Fruit fly (Drosophila melanogaster) whole organism, prepupa: ENCODE measurements around the gene CG6878.
A peak's percentile ranks its signal among the peaks of the same experiment; 100 is the strongest.

ENCODE experiments used
- Blimp-1 ChIP-seq: fragments of 200-800 bp; sonication (Bioruptor generic); optimal IDR thresholded peaks from 3 replicates; lab custom pipeline; 2017; ENCODE audit warnings: missing biosample characterization, missing genetic modification characterization, mild to moderate bottlenecking, moderate library complexity, missing genetic modification reagents
- CG10631 ChIP-seq: fragments of 200-800 bp; sonication (Bioruptor generic); optimal IDR thresholded peaks from 2 replicates; lab custom pipeline; 2016; ENCODE audit warnings: missing biosample characterization, missing genetic modification characterization
- CG10669 ChIP-seq: fragments of 200-800 bp; sonication (Bioruptor generic); optimal IDR thresholded peaks from 3 replicates; lab custom pipeline; 2018; ENCODE audit warnings: missing biosample characterization, mild to moderate bottlenecking, missing genetic modification characterization, moderate library complexity
- CG11294 ChIP-seq: fragments of 200-800 bp; sonication (Bioruptor generic); IDR thresholded peaks from 2 replicates; pipeline ENCODE4 v1.3.6; 2022; ENCODE audit warnings: missing biosample characterization, missing genetic modification characterization
- CG11762 ChIP-seq: fragments of 200-800 bp; sonication (Bioruptor generic); optimal IDR thresholded peaks from 3 replicates; lab custom pipeline; 2016; ENCODE audit warnings: missing biosample characterization, missing genetic modification characterization; ENCODE audit not compliant: insufficient read depth
- CG11902 ChIP-seq: fragments of 200-800 bp; sonication (Bioruptor generic); optimal IDR thresholded peaks from 3 replicates; lab custom pipeline; 2016; ENCODE audit warnings: missing biosample characterization, missing genetic modification characterization
- CG1621 ChIP-seq: fragments of 200-800 bp; sonication (Bioruptor generic); optimal IDR thresholded peaks from 3 replicates; lab custom pipeline; 2018; ENCODE audit warnings: missing biosample characterization, mild to moderate bottlenecking, missing genetic modification characterization
- CG3032 ChIP-seq: fragments of 200-800 bp; optimal IDR thresholded peaks from 2 replicates; lab custom pipeline; 2019; ENCODE audit warnings: missing biosample characterization, mild to moderate bottlenecking, missing genetic modification characterization, moderate library complexity
- CG31627 ChIP-seq: fragments of 200-800 bp; sonication (Bioruptor generic); optimal IDR thresholded peaks from 3 replicates; lab custom pipeline; 2016; ENCODE audit warnings: missing biosample characterization, missing genetic modification characterization
- CG32006 ChIP-seq: fragments of 200-800 bp; sonication (Bioruptor generic); optimal IDR thresholded peaks from 3 replicates; lab custom pipeline; 2017; ENCODE audit warnings: missing biosample characterization, mild to moderate bottlenecking, missing genetic modification characterization
- CG4318 ChIP-seq: fragments of 200-800 bp; sonication (Bioruptor generic); optimal IDR thresholded peaks from 3 replicates; lab custom pipeline; 2017; ENCODE audit warnings: missing biosample characterization, mild to moderate bottlenecking, missing genetic modification characterization
- CG6163 ChIP-seq: fragments of 200-800 bp; sonication (Bioruptor generic); IDR thresholded peaks from 3 replicates; pipeline ENCODE4 v1.3.6; 2022; ENCODE audit warnings: missing biosample characterization, missing genetic modification characterization
- CG6276 ChIP-seq: fragments of 200-800 bp; sonication (Bioruptor generic); optimal IDR thresholded peaks from 2 replicates; lab custom pipeline; 2017; ENCODE audit warnings: missing biosample characterization, mild to moderate bottlenecking, missing genetic modification characterization
- CG6792 ChIP-seq: fragments of 200-800 bp; sonication (Bioruptor generic); optimal IDR thresholded peaks from 3 replicates; lab custom pipeline; 2016; ENCODE audit warnings: missing biosample characterization, missing genetic modification characterization
- CG6808 ChIP-seq: fragments of 200-800 bp; sonication (Bioruptor generic); optimal IDR thresholded peaks from 3 replicates; lab custom pipeline; 2017; ENCODE audit warnings: missing biosample characterization, missing genetic modification characterization, mild to moderate bottlenecking, moderate library complexity, missing genetic modification reagents
- CG6854 ChIP-seq: fragments of 200-800 bp; sonication (Bioruptor generic); optimal IDR thresholded peaks from 2 replicates; lab custom pipeline; 2017; ENCODE audit warnings: missing biosample characterization, mild to moderate bottlenecking, missing genetic modification characterization
- CG8119 ChIP-seq: fragments of 200-800 bp; sonication (Bioruptor generic); IDR thresholded peaks from 3 replicates; pipeline ENCODE4 v1.3.6; 2022; ENCODE audit warnings: missing biosample characterization, missing genetic modification characterization
- CG8319 ChIP-seq: fragments of 200-800 bp; sonication (Bioruptor generic); optimal IDR thresholded peaks from 3 replicates; lab custom pipeline; 2016; ENCODE audit warnings: missing biosample characterization, missing genetic modification characterization
- CG8632 ChIP-seq: fragments of 200-800 bp; sonication (Bioruptor generic); optimal IDR thresholded peaks from 3 replicates; lab custom pipeline; 2016; ENCODE audit warnings: missing biosample characterization, missing genetic modification characterization
- CG9139 ChIP-seq: fragments of 200-800 bp; sonication (Bioruptor generic); optimal IDR thresholded peaks from 3 replicates; lab custom pipeline; 2017; ENCODE audit warnings: missing biosample characterization, mild to moderate bottlenecking, missing genetic modification characterization
- Eip78C ChIP-seq: fragments of 200-800 bp; sonication (Bioruptor generic); peaks from one replicate; lab custom pipeline; 2016; ENCODE audit warnings: missing biosample characterization, missing genetic modification characterization
- Eip93F ChIP-seq: fragments of 200-800 bp; sonication (Bioruptor generic); optimal IDR thresholded peaks from 2 replicates; lab custom pipeline; 2016; ENCODE audit warnings: missing biosample characterization, mild to moderate bottlenecking, missing genetic modification characterization
- Ets21C ChIP-seq: fragments of 200-800 bp; sonication (Bioruptor generic); optimal IDR thresholded peaks from 3 replicates; lab custom pipeline; 2016; ENCODE audit warnings: missing biosample characterization, missing genetic modification characterization
- Ets96B ChIP-seq: fragments of 200-800 bp; optimal IDR thresholded peaks from 2 replicates; lab custom pipeline; 2019; ENCODE audit warnings: missing biosample characterization, mild to moderate bottlenecking, missing genetic modification characterization, moderate library complexity
- Gug ChIP-seq: fragments of 200-800 bp; sonication (Bioruptor generic); IDR thresholded peaks from 2 replicates; pipeline ENCODE4 v1.3.6; 2022; ENCODE audit warnings: missing biosample characterization, missing genetic modification characterization
- Met ChIP-seq: fragments of 200-800 bp; sonication (Bioruptor generic); optimal IDR thresholded peaks from 3 replicates; lab custom pipeline; 2016; ENCODE audit warnings: missing biosample characterization, missing genetic modification characterization
- Smox ChIP-seq: fragments of 200-800 bp; sonication (Bioruptor generic); optimal IDR thresholded peaks from 3 replicates; lab custom pipeline; 2016; ENCODE audit warnings: missing biosample characterization, missing genetic modification characterization
- Sox15 ChIP-seq: fragments of 200-800 bp; sonication (Bioruptor generic); optimal IDR thresholded peaks from 3 replicates; lab custom pipeline; 2016; ENCODE audit warnings: missing biosample characterization, missing genetic modification characterization
- acj6 ChIP-seq: fragments of 200-800 bp; sonication (Bioruptor generic); optimal IDR thresholded peaks from 3 replicates; lab custom pipeline; 2016; ENCODE audit warnings: missing biosample characterization, missing genetic modification characterization
- dac ChIP-seq: fragments of 200-800 bp; sonication (Bioruptor generic); optimal IDR thresholded peaks from 2 replicates; lab custom pipeline; 2017; ENCODE audit warnings: missing biosample characterization, mild to moderate bottlenecking, missing genetic modification characterization
- dsx ChIP-seq: fragments of 200-800 bp; optimal IDR thresholded peaks from 3 replicates; lab custom pipeline; 2019; ENCODE audit warnings: missing biosample characterization, mild to moderate bottlenecking, missing genetic modification characterization, moderate library complexity; ENCODE audit not compliant: poor library complexity, severe bottlenecking
- esn ChIP-seq: fragments of 200-800 bp; sonication (Bioruptor generic); optimal IDR thresholded peaks from 2 replicates; lab custom pipeline; 2016; ENCODE audit warnings: missing biosample characterization, mild to moderate bottlenecking, missing genetic modification characterization, moderate library complexity
- net ChIP-seq: fragments of 200-800 bp; sonication (Bioruptor generic); optimal IDR thresholded peaks from 3 replicates; lab custom pipeline; 2016; ENCODE audit warnings: missing biosample characterization, missing genetic modification characterization
- pdm3 ChIP-seq: fragments of 200-800 bp; sonication (Bioruptor generic); optimal IDR thresholded peaks from 3 replicates; lab custom pipeline; 2016; ENCODE audit warnings: missing biosample characterization, missing genetic modification characterization
- salr ChIP-seq, 2 experiments: fragments of 200-800 bp; sonication (Bioruptor generic); optimal IDR thresholded peaks; 3 replicates each; lab custom pipeline; 2016 to 2018; ENCODE audit warnings: missing biosample characterization in 2 of 2, missing genetic modification characterization in 2 of 2, mild to moderate bottlenecking in 1 of 2
- spab ChIP-seq: fragments of 200-800 bp; sonication (Bioruptor generic); optimal IDR thresholded peaks from 2 replicates; lab custom pipeline; 2017; ENCODE audit warnings: missing biosample characterization, mild to moderate bottlenecking, missing genetic modification characterization, missing genetic modification reagents
- ss ChIP-seq, 2 experiments: fragments of 200-800 bp; sonication (Bioruptor generic); optimal IDR thresholded peaks; 2 replicates in 1 of 2; 3 replicates in 1 of 2; lab custom pipeline; 2017 to 2018; ENCODE audit warnings: mild to moderate bottlenecking in 2 of 2, missing biosample characterization in 2 of 2, missing genetic modification characterization in 2 of 2, moderate library complexity in 1 of 2
- svp ChIP-seq: fragments of 200-800 bp; sonication (Bioruptor generic); peaks from one replicate; lab custom pipeline; 2016; ENCODE audit warnings: missing biosample characterization, missing genetic modification characterization
- topi ChIP-seq: fragments of 200-800 bp; sonication (Bioruptor generic); optimal IDR thresholded peaks from 3 replicates; lab custom pipeline; 2016; ENCODE audit warnings: missing biosample characterization, missing genetic modification characterization
- vri ChIP-seq: fragments of 200-800 bp; sonication (Bioruptor generic); optimal IDR thresholded peaks from 3 replicates; lab custom pipeline; 2016; ENCODE audit warnings: missing biosample characterization, mild to moderate bottlenecking, missing genetic modification characterization

CG6878 gene

DNA sequence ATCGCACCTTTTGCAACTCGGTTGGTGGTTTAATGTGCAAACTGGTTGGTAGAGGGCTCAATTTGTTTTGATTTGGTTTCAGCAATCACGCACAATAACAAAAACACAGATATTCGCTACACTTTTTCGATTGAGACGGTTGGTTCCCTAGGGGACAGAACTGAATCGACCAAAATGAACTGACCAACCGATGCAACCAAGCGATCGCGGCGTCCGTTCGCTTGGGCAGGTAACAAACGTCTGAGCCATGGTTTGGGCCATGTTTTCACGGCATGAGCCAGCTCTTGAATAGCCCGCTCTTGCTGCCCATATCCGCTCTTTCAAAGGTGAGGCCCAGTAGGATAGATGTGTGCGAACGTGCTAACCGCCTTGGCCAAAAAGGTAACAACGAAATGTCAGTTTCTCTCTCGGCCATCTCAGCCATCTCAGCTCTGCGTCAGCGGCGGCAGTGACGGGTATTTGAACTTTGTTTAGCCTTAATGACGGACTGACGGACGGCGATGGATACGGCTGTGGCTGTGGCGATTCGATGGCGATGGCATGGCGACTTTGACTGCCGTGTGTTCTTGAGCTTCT lies 36.5 kb upstream of the CG6878 start, which contains the start of gene CG16959:
CG16959 (minus strand) TSS at position 245 of the 576 bp plus-strand sequence.
- TF ChIP-seq CG31627 (no peak), CG1621 (tag; lab: Kevin White, UChicago) (peak; percentile 41), CG8119 (GFP tag; lab: Robert Waterston, UW) (0 out of 3 replicates have a peak, but pooled peaks have one; percentile 19), spab (GFP tag; lab: Kevin White, UChicago) (no peak), CG32006 (GFP tag; lab: Kevin White, UChicago) (no peak), topi (GFP tag; lab: Kevin White, UChicago) (no peak), pdm3 (no peak), Sox15 (GFP tag; lab: Kevin White, UChicago) (no peak), CG6163 (GFP tag; lab: Robert Waterston, UW) (no peak), Eip93F (no peak), Gug (no peak), dsx (GFP tag; lab: Kevin White, UChicago) (peak; percentile 29), salr (GFP tag; optimal IDR thresholded peaks at IDR 0.05; lab: Kevin White, UChicago) (no peak), CG6792 (no peak), esn (GFP tag; lab: Kevin White, UChicago) (no peak), CG6854 (GFP tag; lab: Kevin White, UChicago) (peak; percentile 80)
- TF ChIP-seq, all 60 proteins: peak for 4

DNA sequence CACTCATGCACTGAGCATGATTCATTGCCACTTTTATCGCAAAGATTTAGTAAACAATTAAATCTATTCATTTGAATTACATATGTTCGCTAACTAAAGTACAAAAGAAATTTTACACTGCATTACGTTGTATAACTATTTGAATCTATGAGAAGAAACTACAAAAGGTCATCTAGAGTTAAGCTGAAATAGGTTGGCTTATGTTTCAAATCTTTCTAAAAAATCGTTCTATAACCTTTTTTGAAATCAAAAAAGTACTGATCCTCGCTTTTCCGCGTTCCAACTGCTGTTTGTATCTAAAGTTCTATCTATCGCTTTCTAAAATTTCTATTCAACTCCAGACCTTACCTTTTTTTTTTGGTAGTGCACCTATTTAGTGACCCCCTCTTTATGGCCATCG lies 35.9 kb upstream of the CG6878 start:
- peak; percentile 25 for TF ChIP-seq CG10631
- TF ChIP-seq CG11902 (GFP tag; lab: Kevin White, UChicago) = no peak
- no peak for TF ChIP-seq CG6163 (GFP tag; lab: Robert Waterston, UW)
- TF ChIP-seq CG4318 (GFP tag; lab: Kevin White, UChicago) = no peak
- TF ChIP-seq svp (GFP tag; lab: Kevin White, UChicago) = no peak

DNA sequence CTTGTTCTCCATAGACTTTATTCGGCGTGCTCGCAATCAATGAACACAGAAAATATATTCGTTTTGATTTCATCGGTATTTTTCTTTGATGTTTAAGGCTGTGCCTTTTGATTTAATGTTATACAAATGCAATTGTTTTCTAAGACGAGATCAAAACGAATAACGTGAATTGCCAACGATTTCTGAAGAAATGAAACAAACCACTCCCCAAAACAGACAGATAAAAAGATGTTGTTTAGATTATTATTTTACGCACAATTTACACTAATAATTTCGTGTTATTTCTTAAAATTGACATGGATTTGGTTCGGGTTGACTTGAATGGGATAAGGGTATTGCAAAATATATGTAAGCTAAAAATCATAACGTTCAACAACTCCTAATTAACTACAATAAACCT lies 30.3 kb upstream of the CG6878 start, which contains the start of gene CG13457:
CG13457 (minus strand) TSS at position 101 of the 400 bp plus-strand sequence.
- TF ChIP-seq CG6854 (GFP tag; lab: Kevin White, UChicago) (no peak), CG8632 (GFP tag; lab: Kevin White, UChicago) (no peak), CG11902 (GFP tag; lab: Kevin White, UChicago) (no peak)
- TF ChIP-seq, all 60 proteins: peak for 0

DNA sequence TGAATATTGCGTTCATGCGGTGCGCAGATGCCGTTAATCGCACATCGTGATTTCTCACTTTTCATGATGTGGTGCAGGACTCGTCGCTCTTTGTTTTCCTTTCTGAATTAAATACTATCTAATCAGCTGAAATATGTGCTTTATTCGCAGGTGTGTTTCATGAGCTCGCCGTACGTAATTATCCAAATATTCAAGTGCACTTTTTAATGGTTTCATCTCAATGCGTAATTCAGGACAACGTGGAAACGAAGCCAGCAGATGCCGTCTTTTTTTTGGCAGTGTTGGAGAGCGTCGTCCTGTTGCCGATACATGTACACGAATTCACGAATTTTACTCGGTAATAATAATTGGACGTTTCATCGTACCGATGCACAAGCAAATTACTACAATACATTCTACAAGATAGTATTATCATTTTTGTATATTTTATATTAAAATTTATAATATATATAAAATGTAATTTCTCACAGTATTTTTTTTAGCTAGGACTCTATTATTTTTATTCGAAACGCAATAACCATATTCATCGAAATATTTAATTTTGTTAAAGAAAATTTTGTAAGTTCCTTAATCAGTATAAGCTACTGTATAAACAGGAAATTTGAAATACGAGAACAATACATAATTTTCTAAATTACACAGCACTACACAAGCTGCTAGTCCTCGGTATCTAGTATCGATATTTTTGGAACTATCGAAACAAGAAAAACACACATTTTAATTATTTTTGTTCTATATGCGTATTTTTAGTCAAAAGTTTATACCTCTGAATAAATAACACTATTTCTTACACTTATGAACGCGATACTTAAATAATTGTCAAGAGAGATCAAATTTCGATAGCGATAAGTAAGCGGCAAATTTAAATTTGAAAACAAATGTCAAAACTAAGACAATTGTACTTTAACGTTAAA lies 24.7 kb upstream of the CG6878 start, which contains the start of gene CG12316:
CG12316 (minus strand) TSS at position 276 of the 914 bp plus-strand sequence.
- peak; percentile 96 for TF ChIP-seq ss (GFP tag; optimal IDR thresholded peaks at IDR 0.05; lab: Kevin White, UChicago)
- TF ChIP-seq Ets96B (tag; lab: Kevin White, UChicago) = peak; percentile 94
- peak; percentile 95 for TF ChIP-seq CG32006 (GFP tag; lab: Kevin White, UChicago)
- peak; percentile 99 for TF ChIP-seq Eip78C (GFP tag; lab: Kevin White, UChicago)
- peak; percentile 95 for TF ChIP-seq CG6808 (GFP tag; lab: Kevin White, UChicago)
- TF ChIP-seq CG6276 (GFP tag; lab: Kevin White, UChicago) = peak; percentile 95
- TF ChIP-seq CG1621 (tag; lab: Kevin White, UChicago) = peak; percentile 95
- peak; percentile 94 for TF ChIP-seq spab (GFP tag; lab: Kevin White, UChicago)
- peak; percentile 95 for TF ChIP-seq CG10669 (GFP tag; lab: Kevin White, UChicago)
- TF ChIP-seq Sox15 (GFP tag; lab: Kevin White, UChicago) = peak; percentile 91
- TF ChIP-seq CG11294 = peak; percentile 72
- peak; percentile 93 for TF ChIP-seq acj6 (GFP tag; lab: Kevin White, UChicago)
- peak; percentile 98 for TF ChIP-seq Met (GFP tag; lab: Kevin White, UChicago)
- peak; percentile 97 for TF ChIP-seq topi (GFP tag; lab: Kevin White, UChicago)
- peak; percentile 94 for TF ChIP-seq net (GFP tag; lab: Kevin White, UChicago)
- TF ChIP-seq CG3032 (tag; lab: Kevin White, UChicago) = peak; percentile 93
- peak; percentile 95 for TF ChIP-seq Smox (GFP tag; lab: Kevin White, UChicago)
- peak; percentile 95 for TF ChIP-seq vri (GFP tag; lab: Kevin White, UChicago)
- peak; percentile 90 to 91 for TF ChIP-seq salr (GFP tag; optimal IDR thresholded peaks at IDR 0.05; lab: Kevin White, UChicago)
- TF ChIP-seq CG6792 = peak; percentile 95
- TF ChIP-seq CG8319 = peak; percentile 94
- TF ChIP-seq esn (GFP tag; lab: Kevin White, UChicago) = peak; percentile 99
- peak; percentile 94 for TF ChIP-seq Ets21C (GFP tag; lab: Kevin White, UChicago)
- TF ChIP-seq CG8119 (GFP tag; lab: Robert Waterston, UW) = peak; percentile 96
- TF ChIP-seq Blimp-1 = peak; percentile 81
- TF ChIP-seq CG11762 (GFP tag; lab: Kevin White, UChicago) = peak; percentile 88
- TF ChIP-seq dsx (GFP tag; lab: Kevin White, UChicago) = peak; percentile 92
- TF ChIP-seq CG9139 = peak; percentile 85
- peak; percentile 93 for TF ChIP-seq dac
